Fruit fly (Drosophila melanogaster): ENCODE data around the gene fz2.

The fz2 gene

DNA sequence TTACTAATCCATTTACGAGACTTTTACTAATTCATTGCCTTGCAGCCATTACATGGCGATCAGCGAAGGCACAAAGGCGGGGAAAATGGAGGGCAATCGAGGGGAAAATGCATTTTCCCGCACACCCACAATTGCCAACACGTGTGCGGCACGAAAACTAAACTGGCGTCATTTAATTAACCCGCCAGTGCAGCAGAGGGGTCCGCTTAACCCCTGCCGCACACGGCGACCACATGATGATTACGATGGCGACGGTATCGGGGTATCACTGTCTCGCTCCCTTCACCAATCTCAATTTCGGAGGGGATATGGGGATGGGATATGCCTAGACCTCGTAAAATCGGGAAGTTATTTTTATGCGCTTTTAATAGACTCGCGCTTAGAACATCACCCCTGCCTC is 33.1 kb downstream of the fz2 start:
- TF ChIP-seq CG17801 (GFP tag; optimal IDR thresholded peaks at IDR 0.05; ENCODE audit: partially characterized antibody): no peak

DNA sequence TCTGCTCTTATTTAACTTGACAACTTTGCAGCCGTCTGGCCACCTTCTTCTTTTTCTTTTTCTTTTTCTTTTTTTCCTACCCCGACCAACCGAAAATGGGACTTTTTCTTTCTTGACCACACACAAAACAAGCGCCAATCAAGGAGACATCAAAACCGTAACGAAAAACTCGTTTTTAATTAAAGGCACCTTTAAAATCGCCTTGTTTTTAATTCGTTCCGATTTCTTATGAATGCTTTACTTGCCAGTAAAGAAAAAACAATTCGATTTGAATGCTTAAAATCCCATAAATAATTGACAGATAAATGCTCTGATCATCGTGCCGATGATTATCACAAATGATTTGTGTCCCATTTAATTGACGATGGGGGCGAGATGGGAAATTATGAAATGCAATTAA is 34.8 kb downstream of the fz2 start:
- TF ChIP-seq CG17801 (GFP tag; optimal IDR thresholded peaks at IDR 0.05; ENCODE audit: partially characterized antibody): no peak

dm6 chr3L:19199680-19200278 is 35.4 kb downstream of the fz2 start:
- TF ChIP-seq CG17801 (GFP tag; optimal IDR thresholded peaks at IDR 0.05; ENCODE audit: partially characterized antibody): no peak

DNA sequence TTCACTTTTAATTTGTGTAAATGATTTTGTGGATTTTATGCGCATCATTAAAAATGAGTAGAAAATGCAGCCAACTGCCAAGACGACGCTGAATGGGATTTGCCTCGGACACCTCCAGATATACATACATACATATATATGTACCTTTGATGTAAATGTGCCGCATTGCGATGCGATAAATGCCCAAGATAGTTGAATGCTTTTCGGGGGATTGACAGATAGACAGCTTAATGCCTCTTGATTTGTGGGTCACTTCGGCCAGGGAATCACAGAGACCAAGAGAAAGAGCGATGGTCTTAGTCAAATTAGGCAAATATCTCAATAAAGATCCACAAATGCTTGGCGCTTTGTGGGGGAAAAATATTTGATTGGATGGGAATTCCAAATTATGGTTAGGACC is 36.4 kb downstream of the fz2 start:
- TF ChIP-seq CG17801 (GFP tag; optimal IDR thresholded peaks at IDR 0.05; ENCODE audit: partially characterized antibody): no peak

- no peak for TF ChIP-seq CG17801 (GFP tag; optimal IDR thresholded peaks at IDR 0.05; ENCODE audit: partially characterized antibody)
These were observed 37.9 kb downstream of the fz2 start for dm6 chr3L:19197321-19197720.

dm6 chr3L:19196654-19197053 is 38.5 kb downstream of the fz2 start:
- TF ChIP-seq CG17801 (GFP tag; optimal IDR thresholded peaks at IDR 0.05; ENCODE audit: partially characterized antibody): no peak

- no peak for TF ChIP-seq CG17801 (GFP tag; optimal IDR thresholded peaks at IDR 0.05; ENCODE audit: partially characterized antibody)
These were observed 39.1 kb downstream of the fz2 start for dm6 chr3L:19196112-19196511.

- TF ChIP-seq CG17801 (GFP tag; optimal IDR thresholded peaks at IDR 0.05; ENCODE audit: partially characterized antibody): no peak
These were observed 41.0 kb downstream of the fz2 start for dm6 chr3L:19194066-19194683.

DNA sequence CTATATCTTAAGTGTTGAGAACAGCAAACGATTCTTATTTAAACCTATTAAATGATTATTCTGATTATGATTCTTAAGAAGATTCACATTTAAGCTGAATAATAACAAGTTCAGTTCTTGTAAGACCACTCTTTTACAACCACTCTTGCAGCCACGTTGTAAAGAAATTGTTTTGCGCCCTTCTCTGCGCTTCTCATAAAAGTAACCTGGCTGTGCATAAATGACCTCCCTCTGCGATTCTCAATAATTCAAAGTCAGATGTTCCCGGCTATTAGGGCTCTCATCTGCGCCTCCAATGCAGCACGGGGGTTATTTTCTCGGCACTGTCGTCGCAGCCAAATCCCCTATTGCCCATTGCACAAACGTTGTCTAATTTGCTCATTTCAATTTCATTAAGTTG is 42.0 kb downstream of the fz2 start:
- TF ChIP-seq CG17801 (GFP tag; optimal IDR thresholded peaks at IDR 0.05; ENCODE audit: partially characterized antibody): no peak

DNA sequence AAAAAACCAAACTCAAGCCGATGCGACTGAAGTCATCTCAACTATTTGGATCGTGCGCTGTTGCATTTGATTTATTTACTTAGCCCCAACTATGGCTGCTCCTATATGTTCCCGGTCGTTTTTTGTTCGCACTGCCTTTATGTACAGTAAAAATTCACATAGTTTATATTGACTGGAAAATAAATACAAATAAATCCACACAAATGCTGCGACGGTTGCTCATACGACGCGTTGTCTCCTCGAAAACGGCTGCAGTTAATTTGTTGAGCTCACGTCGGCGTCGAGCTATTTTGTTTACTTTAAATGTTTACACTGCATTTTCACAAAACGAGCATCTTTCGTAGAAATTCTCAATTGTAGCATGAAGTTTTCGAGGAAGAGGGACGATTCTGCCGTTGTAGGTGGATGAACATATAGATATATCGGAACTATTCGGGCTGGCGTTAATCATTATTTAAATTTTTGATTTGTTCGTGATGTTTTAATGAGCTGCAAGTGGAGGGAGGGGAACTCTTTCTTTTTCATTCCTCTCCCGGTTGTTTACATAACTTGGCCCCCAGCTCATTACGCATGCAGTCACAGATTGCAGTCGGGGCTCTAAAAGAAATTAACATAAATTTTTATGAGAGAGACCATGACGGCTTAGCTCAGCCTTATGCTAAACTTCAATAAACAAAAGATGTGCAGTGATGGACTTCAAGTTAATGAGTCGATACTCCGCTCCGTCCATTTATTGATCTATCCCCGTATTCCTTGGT is 43.1 kb downstream of the fz2 start:
- no peak for TF ChIP-seq CG17801 (GFP tag; optimal IDR thresholded peaks at IDR 0.05; ENCODE audit: partially characterized antibody)

dm6 chr3L:19190791-19191190 is 44.4 kb downstream of the fz2 start:
- TF ChIP-seq CG17801 (GFP tag; optimal IDR thresholded peaks at IDR 0.05; ENCODE audit: partially characterized antibody): no peak

DNA sequence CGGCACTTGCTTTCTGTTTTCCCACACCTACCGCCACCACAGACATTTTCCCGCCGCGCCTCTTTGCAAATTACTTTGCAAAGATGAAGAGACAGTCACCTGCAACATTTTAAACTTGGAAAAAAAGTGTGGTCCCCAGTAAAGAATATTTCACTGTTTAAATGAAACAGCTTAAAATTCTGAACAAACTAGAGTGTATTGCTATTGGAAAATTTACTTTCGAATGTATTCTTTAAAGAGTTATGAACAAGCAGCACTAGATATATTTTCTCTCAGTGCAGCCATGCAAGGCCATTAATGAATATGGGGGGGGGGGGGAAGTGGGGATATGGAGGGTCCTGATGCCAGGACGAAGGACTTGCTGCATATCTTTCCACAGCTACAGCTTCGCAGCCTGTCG is 45.0 kb downstream of the fz2 start:
- TF ChIP-seq CG17801 (GFP tag; optimal IDR thresholded peaks at IDR 0.05; ENCODE audit: partially characterized antibody): no peak

- TF ChIP-seq CG17801 (GFP tag; optimal IDR thresholded peaks at IDR 0.05; ENCODE audit: partially characterized antibody): no peak
These were observed 46.6 kb downstream of the fz2 start for dm6 chr3L:19188369-19189121.

DNA sequence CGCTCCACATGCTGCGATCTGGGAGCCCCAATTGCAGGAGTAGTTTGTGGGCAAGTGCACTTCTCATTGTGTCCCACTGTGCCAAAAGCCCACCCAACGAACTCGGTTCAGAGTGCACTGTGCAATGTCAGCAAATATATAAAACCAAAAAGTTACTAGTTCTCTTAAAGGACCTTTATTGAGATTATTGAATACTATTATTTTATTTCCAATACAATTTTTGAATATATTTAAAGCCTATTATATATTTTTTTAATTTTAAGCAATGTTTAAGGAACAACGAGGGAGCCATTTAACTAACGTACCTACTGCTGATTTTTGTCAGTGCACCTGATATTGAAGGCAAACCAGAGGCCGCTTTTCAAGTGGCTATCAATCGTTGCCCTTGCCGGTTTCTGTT is 47.7 kb downstream of the fz2 start:
- TF ChIP-seq CG17801 (GFP tag; optimal IDR thresholded peaks at IDR 0.05; ENCODE audit: partially characterized antibody): no peak

- no peak for TF ChIP-seq CG17801 (GFP tag; optimal IDR thresholded peaks at IDR 0.05; ENCODE audit: partially characterized antibody)
These were observed 51.0 kb downstream of the fz2 start for dm6 chr3L:19184042-19184743.
